Worm (Caenorhabditis elegans): Measurements from ENCODE around the gene Y38H6C.25.

ce11 chrV:20534072-20534471 lies 15.0 kb downstream of the Y38H6C.25 start, which contains the start of gene famh-161:
- TF ChIP-seq unc-62 (GFP tag; optimal IDR thresholded peaks at IDR 0.05) (no peak), mml-1 (tag; optimal IDR thresholded peaks at IDR 0.05) (no peak), ama-1 (optimal IDR thresholded peaks at IDR 0.05) (no peak), snpc-4 (tag; optimal IDR thresholded peaks at IDR 0.05) (no peak), R02D3.7 (tag; optimal IDR thresholded peaks at IDR 0.05) (no peak)
